Worm (Caenorhabditis elegans) whole organism, midembryonic: Measurements from ENCODE around the gene T07G12.4.

Experiments used
- T22C8.4 ChIP-seq: fragments of 200-800 bp; sonication (Bioruptor generic); IDR thresholded peaks from 2 replicates; pipeline ENCODE4 v1.3.6; 2022; ENCODE audit warnings: missing genetic modification characterization, missing compliant biosample characterization
- cog-1 ChIP-seq: sonication (generic microtip); optimal IDR thresholded peaks from 2 replicates; lab custom pipeline; 2016; ENCODE audit warnings: missing genetic modification characterization, missing compliant biosample characterization
- flt-1 ChIP-seq: fragments of 200-800 bp; sonication (Bioruptor generic); IDR thresholded peaks from 2 replicates; pipeline ENCODE4 v1.3.6; 2022; ENCODE audit warnings: missing genetic modification characterization, missing compliant biosample characterization
- klf-2 ChIP-seq: fragments of 200-800 bp; sonication (Bioruptor generic); conservative IDR thresholded peaks from 2 replicates; pipeline ENCODE4 v1.3.6; 2022; ENCODE audit warnings: missing genetic modification reagents, missing genetic modification characterization, missing compliant biosample characterization
- med-1 ChIP-seq: sonication (generic microtip); optimal IDR thresholded peaks from 2 replicates; lab custom pipeline; 2017; ENCODE audit warnings: missing genetic modification characterization, mild to moderate bottlenecking, missing compliant biosample characterization, antibody characterized with exemption, missing genetic modification reagents; ENCODE audit not compliant: insufficient read depth
- ref-1 ChIP-seq: fragments of 200-800 bp; sonication (Bioruptor generic); conservative IDR thresholded peaks from 2 replicates; pipeline ENCODE4 v1.3.6; 2022; ENCODE audit warnings: missing genetic modification reagents, missing genetic modification characterization, missing compliant biosample characterization
- tab-1 ChIP-seq: fragments of 200-800 bp; sonication (Bioruptor generic); IDR thresholded peaks from 2 replicates; pipeline ENCODE4 v1.3.6; 2022; ENCODE audit warnings: missing genetic modification characterization, missing compliant biosample characterization
- ztf-23 ChIP-seq: fragments of 200-800 bp; sonication (Bioruptor generic); IDR thresholded peaks from 2 replicates; pipeline ENCODE4 v1.3.6; 2022; ENCODE audit warnings: missing genetic modification reagents, missing genetic modification characterization, missing compliant biosample characterization
- ztf-29 ChIP-seq: fragments of 200-800 bp; sonication (Bioruptor generic); IDR thresholded peaks from 2 replicates; pipeline ENCODE4 v1.3.6; 2022; ENCODE audit warnings: missing genetic modification reagents, missing genetic modification characterization, missing compliant biosample characterization

DNA sequence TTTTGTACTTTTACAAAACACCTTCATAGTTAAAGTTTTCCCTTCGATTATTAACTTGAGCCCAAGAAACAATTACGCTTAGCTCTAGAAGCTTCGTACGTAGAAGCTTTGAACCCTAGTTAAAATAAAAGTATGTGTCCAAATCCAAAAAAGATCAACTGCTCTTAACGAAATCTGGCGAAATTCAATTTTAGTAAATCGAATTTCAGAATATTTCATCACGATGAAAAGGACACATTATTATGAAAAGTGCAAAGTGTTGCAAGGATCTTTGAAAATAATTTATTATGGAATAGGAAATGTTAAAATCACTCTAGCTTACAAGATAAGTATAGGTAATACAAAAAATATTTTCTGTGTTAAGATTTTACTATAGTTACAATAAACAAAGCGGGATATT lies 26.8 kb upstream of the T07G12.4 start:
- TF ChIP-seq ztf-23 (GFP tag; lab: Robert Waterston, UW) (no peak), med-1 (GFP tag; lab: Kevin White, UChicago) (no peak), ref-1 (GFP tag; lab: Robert Waterston, UW) (no peak), cog-1 (tag; lab: Kevin White, UChicago) (no peak), flt-1 (GFP tag; lab: Robert Waterston, UW) (no peak), T22C8.4 (GFP tag; lab: Robert Waterston, UW) (no peak), klf-2 (no peak), tab-1 (no peak), ztf-29 (no peak)
